Fruit fly (Drosophila melanogaster): ENCODE results near the gene RSG7.

RSG7 gene

DNA sequence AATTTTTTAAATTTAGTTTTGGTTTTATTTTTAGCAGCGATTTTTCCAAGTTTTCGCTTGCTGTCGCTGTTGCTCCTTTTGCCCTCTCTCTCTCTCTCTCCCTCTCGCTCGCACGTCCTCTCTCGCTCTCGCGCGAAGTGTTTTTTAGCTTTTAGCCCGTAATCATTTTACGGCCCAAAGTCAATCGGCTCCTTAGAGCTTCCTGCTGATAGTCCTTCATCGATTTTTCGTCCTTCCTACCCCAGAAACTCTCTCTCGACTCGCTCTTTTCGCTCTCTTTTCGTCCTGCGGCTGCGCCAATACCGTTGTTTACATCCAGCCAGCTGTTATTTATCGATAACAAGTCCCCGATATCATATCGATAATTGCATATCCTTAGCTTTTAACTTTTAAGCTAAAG lies at the start of gene RSG7:
Gene RSG7, minus strand, starts transcription at position 139 of the 400 bp plus-strand sequence.
- TF ChIP-seq CG8478 (optimal IDR thresholded peaks at IDR 0.05), result no peak
- no peak for TF ChIP-seq CTCF (optimal IDR thresholded peaks at IDR 0.05)

DNA sequence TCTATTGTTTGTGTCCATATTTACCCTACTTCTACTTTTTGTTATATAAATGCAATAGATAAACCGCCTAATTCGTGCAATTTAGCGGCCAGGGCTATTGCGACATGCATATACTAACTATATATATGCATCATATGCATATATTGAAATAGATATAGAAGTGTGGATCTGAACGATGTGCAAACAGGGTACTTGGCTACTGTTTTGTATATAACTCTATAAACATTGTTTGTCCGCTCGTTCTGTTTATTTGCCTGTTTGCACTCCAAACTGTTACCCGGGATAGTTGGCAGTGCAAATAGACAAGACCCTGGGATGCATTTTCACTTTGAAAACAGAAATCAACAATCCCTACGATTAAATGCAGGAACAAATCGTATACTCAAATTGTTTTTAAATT lies 48.8 kb upstream of the RSG7 start:
- TF ChIP-seq CTCF (optimal IDR thresholded peaks at IDR 0.05) (no peak), CG8478 (optimal IDR thresholded peaks at IDR 0.05) (no peak)

DNA sequence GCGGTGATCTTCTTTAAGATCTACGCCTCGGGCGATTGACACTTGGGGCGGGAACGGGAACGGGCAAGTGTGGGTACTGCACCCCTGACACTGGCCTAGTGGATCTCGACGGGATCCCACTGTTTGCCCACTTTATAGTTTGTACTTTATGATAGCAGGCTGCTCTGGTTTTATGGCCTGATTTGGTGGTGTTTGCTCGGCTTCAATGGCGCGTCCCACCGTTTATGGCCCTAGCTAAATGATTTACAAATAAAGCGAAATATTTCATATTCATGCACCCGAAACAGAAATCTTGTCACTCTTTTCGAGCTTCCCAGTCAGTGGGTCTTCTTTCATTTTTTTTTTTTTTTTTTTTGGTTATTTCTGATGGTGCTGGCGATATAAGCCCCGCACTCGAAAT lies 46.4 kb upstream of the RSG7 start:
- TF ChIP-seq CG8478 (optimal IDR thresholded peaks at IDR 0.05), result no peak
- TF ChIP-seq CTCF (optimal IDR thresholded peaks at IDR 0.05), result no peak

DNA sequence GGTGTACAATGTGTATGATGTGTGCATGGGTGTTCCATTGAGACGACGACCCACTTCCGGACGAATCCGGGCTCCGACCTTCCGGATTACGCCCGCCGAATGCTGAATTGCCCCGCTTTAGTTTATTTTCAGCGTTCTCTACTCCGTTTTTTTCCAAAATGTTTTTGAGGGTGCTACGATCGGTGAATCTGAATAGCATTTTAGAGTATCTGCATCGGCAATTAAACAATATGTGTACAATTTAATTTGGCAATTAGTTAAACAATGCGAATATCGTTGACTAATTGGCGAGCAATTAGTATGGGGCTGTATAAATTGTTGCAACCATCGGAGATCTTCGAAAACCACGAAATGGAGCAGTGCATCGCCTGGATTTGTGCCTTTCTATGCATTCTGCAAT lies 45.3 kb upstream of the RSG7 start, which contains the start of gene CG13002:
Gene CG13002, plus strand, starts transcription at position 301 of the 400 bp plus-strand sequence.
- no peak for TF ChIP-seq CG8478 (optimal IDR thresholded peaks at IDR 0.05)
- no peak for TF ChIP-seq CTCF (optimal IDR thresholded peaks at IDR 0.05)

DNA sequence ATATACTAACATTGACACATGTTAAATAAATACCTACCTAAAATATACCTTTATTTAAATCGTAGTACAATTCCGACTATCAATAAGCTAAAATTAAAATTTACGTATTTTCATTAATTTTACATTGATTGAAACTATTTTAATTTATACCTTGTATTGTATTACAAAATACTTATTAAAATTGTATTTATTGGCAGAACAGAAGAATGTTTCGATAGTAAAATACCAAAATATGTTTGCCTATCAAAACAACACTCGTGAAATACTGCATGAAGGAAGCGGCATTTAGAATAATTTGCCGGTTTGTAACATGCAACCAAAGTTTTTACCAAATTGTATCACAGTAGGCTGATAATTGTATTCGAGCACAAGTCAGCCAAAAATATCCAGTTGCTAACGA lies 42.3 kb upstream of the RSG7 start, which contains the start of the genes DENR and CG4880:
Gene DENR, minus strand, starts transcription at position 10 of the 400 bp plus-strand sequence.
Gene CG4880, plus strand, starts transcription at position 268 of the 400 bp plus-strand sequence.
- no peak for TF ChIP-seq CTCF (optimal IDR thresholded peaks at IDR 0.05)
- no peak for TF ChIP-seq CG8478 (optimal IDR thresholded peaks at IDR 0.05)

DNA sequence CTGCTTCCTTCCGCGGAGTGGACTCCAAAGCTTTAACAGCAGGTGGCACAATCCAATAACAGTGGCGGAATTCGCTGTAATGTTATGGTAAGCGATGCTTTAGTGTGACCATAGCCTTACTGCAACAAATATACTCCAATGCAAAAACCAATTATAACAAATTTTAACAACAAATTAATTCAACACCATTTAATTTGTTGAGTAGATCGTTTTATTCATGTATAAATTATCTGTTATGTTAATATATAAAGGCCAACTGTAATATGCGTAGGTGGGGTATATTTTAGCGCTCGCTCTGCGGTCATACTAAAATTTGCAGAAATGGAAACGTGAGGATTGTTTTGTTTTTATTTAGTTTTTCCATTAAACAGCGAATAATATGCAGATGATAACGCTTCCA lies 40.0 kb upstream of the RSG7 start, which contains the start of the genes Nprl2 and Polr3I:
Gene Nprl2, minus strand, starts transcription at position 86 of the 400 bp plus-strand sequence.
Gene Polr3I, plus strand, starts transcription at position 302 of the 400 bp plus-strand sequence.
- TF ChIP-seq CG8478 (optimal IDR thresholded peaks at IDR 0.05), result no peak
- TF ChIP-seq CTCF (optimal IDR thresholded peaks at IDR 0.05), result no peak

DNA sequence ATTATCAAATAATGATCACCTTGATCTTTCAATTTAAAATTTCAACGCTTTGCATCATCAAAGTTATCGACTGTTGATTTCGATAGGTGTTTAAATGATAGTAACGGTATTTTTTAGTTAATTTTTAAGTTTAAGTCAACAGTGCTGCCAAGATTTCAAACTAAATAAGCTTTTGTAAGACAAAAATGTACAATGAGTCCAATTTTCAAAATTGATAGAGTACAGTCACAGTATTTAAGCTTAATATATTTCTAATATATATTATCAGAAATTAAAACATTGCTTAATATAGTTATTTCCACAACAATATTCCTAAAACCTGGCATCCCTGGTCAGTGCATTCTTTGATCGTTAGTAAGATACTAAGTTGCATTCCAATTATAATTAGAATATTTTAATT lies 36.8 kb upstream of the RSG7 start, which contains the start of gene CG4872:
Gene CG4872, plus strand, starts transcription at position 333 of the 400 bp plus-strand sequence.
- no peak for TF ChIP-seq CTCF (optimal IDR thresholded peaks at IDR 0.05)
- TF ChIP-seq CG8478 (optimal IDR thresholded peaks at IDR 0.05), result no peak

DNA sequence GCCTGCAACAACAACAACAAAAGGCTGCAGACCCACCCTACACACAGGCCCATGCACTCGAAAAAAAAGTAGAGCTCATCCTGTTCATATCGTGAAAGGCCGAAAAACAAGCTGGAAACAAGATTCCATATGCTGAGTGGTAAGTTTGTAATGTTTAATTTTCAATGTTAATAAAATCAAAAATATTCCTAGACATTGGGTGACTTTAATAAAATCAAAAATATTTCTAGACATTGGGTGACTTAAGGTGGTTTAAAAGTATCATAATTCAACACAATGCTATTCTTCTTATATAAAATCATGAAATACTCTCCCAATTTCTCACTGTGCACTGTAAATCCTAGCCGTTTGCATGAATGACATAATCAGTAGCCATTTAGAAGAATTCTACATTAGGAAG lies 35.8 kb upstream of the RSG7 start:
- TF ChIP-seq CG8478 (optimal IDR thresholded peaks at IDR 0.05), result no peak
- TF ChIP-seq CTCF (optimal IDR thresholded peaks at IDR 0.05), result no peak

DNA sequence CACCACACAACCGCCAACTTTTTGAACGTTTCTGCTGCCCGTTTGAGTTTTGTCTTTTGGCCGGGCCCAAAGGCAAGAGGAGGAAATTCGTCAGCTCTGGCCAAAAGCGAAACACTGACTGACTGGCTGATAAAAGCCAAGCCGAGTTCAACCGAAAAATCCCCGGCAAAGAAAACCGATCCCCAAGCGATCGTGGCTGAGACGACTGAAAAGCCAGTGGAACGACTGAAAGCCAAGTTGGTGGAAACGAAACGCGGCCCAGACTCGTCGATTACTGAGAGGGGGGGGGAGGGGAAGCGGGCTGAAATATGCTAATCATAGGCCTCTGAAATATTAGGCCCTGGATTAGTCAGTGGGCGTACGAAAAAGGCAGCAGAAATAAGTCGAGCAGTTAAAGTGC lies 32.2 kb upstream of the RSG7 start, which contains the start of gene CG13003:
Gene CG13003, minus strand, starts transcription at position 120 of the 400 bp plus-strand sequence.
- no peak for TF ChIP-seq CTCF (optimal IDR thresholded peaks at IDR 0.05)
- TF ChIP-seq CG8478 (optimal IDR thresholded peaks at IDR 0.05), result no peak

DNA sequence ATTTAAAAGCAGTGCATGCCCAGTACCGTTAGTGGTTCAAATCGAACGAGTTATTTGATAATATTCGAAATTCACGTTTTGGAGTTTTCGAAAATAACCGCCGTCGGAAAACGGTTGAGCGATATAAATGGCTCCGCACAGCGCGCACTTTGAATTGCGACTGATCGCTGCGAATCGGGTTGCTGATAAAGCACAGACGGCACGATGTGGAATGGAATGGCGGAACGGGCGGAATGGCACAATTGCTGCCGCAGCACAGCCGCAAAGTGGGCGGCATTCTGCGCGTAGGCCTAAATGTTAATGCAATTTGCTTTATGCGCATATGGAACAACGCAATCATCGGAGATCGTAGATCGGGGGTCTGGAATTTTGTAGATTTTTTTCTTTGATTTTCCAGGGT lies 30.4 kb upstream of the RSG7 start:
- no peak for TF ChIP-seq CG8478 (optimal IDR thresholded peaks at IDR 0.05)
- TF ChIP-seq CTCF (optimal IDR thresholded peaks at IDR 0.05), result no peak

DNA sequence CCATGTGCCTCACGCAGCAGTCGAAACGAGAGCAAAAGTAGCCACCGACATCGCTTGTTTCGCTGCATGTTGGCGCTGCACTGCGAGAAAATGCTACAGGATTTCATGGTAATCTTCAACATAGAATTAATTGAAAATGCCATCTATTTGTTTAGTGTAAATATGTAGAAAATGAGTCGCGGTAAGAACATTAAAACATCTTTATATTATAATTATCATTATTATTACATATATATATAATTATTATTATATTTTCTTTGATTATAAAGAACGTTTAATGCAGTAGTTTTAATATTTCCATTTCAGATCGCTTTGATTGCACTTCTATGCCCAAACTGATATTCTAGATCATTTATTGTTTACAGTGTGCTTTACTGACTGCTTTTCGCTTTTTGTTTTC lies 28.8 kb upstream of the RSG7 start:
- TF ChIP-seq CG8478 (optimal IDR thresholded peaks at IDR 0.05) (no peak), CTCF (optimal IDR thresholded peaks at IDR 0.05) (no peak)

DNA sequence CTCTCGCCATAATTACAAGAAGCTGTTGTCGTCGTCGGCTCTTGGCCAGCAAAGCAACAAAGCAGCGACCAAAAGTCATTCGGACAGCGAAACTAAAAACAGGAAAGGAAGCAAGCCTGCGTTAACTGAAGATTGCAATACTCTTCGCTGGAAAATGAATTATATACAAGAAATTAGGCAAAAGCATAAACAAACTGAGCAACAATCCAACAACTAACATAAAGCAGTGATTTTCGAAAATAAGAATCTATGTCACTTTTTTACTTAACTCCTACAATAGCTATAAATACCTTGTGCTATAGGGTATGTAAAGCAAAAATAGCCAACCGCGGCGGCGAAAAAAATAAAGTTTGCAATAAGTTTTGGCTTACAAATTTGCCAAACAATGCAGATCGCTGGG lies 27.6 kb upstream of the RSG7 start:
- no peak for TF ChIP-seq CTCF (optimal IDR thresholded peaks at IDR 0.05)
- TF ChIP-seq CG8478 (optimal IDR thresholded peaks at IDR 0.05), result no peak

DNA sequence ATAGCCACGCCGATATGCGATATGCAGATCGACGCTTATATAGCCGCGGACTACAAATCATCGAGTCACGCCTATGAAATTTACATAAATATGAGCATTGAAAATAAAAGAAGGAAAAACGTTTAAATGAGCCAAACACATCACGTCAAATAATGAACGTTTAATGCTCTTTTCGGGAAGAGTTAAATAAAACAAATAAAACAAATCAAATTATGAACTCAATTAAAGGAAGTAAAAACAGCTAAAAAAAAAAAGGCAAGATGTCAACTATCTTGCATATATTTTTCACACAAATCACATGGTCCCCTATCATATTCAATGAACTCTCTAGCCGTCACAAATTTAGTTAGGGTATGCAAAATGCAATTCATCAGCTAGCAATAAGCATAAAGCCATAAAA lies 23.4 kb upstream of the RSG7 start:
- TF ChIP-seq CTCF (optimal IDR thresholded peaks at IDR 0.05), result no peak
- no peak for TF ChIP-seq CG8478 (optimal IDR thresholded peaks at IDR 0.05)

DNA sequence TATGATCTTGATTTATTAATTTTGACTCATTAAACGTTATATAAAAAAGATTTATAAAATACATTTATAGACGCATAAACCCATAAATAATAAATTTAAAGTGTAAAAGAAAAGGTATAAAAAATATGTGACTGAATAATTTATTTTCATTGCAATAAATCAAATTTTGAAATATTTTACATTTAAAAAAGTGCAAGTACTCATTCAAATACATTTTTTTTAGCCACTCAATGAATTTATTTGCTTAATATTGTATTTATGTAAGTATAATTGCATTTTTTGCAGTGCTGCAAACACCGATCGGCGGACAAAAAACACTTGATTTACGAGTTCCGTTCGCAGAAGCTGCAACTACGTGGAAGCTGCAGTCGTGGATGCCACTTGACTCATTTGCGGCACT lies 15.5 kb upstream of the RSG7 start:
- TF ChIP-seq CTCF (optimal IDR thresholded peaks at IDR 0.05), result no peak
- no peak for TF ChIP-seq CG8478 (optimal IDR thresholded peaks at IDR 0.05)

DNA sequence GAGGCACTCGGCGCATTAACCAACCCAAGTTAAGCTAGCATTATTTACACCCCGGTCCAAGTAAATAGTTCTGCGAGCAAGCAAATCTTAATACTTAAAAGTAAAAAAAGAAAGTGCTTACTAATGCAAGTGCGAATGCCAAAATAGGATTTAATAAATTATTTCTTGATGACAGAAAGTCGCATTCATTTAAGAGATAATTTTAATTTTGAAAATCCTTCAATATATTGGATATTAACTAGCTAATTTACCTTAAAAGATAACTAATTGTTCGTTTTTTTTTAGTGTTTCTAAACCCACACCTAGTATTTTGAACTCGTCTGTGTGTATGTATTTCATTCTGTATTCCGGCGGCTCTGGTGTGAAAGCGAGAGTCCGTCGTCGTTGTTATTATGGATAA lies 10.5 kb upstream of the RSG7 start:
- TF ChIP-seq CTCF (optimal IDR thresholded peaks at IDR 0.05) (no peak), CG8478 (optimal IDR thresholded peaks at IDR 0.05) (no peak)

DNA sequence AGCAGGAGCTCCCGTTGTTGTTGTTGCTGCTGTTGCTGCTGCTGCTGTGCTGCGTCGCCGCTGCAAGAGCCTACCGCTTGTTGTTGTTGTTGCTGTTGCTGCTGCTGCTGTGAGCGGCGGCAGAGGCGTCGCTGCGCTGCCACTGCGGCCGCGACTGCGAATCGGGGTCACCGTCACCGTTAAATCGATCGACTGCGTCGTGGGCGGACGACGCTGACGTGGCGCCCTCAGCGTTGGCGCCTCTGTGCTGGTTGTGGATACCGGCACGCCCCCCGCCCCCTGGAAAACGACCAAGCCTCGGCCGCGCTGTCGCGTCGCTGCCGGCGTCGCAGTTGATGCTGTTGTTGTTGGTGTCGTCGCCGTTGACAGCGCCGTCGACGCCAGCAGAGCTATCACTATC lies 5.3 kb upstream of the RSG7 start:
- TF ChIP-seq CG8478 (optimal IDR thresholded peaks at IDR 0.05) (no peak), CTCF (optimal IDR thresholded peaks at IDR 0.05) (no peak)

DNA sequence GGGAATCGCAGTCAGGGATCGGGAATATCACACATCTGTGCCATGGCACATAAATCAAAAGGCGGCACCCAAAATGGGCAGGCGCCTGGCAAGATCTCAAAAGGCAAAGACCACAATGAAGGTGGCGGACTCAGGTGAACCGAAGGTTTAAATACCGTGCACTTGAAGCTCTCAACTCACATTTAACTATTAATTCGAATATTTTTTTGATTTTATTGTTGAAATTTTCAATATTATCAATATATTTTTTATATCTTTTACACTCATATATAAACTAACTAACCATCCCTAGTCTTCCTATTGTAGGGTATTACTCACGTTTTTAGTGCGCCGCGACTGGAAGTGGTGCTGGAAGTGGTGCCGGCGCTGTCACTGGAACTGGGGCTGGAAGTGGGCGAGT lies 4.7 kb upstream of the RSG7 start:
- TF ChIP-seq CTCF (optimal IDR thresholded peaks at IDR 0.05) (no peak), CG8478 (optimal IDR thresholded peaks at IDR 0.05) (no peak)
